Worm (Caenorhabditis elegans): ENCODE data around the gene cchl-1.

The cchl-1 gene

DNA sequence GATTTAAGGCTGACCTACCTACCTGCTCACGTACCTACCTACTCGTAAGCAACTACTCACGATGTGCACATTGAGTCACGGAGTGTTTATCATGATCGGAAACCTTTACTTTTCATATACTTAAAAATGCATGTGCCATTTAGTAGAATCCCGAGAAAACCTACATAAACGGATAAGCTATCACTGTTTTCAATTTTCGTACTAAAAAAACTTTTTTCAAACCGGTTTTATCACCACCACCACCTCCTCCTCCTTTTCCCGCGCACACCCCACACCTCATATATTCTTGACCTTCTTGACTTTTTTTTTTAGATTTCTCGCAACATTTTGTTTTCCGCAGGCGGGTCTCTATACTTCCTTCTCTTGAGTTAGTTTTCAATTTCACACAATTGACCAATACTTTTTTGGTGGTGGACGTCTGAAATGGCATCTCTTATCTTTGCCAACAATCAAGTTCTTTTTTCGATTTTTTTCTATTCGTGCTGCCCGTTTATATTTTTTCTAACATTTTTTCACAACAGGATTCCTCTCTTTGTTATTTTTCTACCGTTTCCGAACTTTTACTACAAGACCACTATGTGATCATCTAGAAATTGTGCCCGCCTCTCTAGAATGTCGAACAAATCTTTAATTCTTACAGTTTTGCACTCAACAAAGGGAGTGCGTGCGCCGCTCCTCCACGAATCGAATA lies 33.5 kb downstream of the cchl-1 start, which contains the start of gene srap-1:
Gene srap-1, plus strand, starts transcription at position 641 of the 691 bp plus-strand sequence.
- TF ChIP-seq mep-1 (tag; optimal IDR thresholded peaks at IDR 0.05) = no peak
- no peak for TF ChIP-seq M03D4.4 (tag; optimal IDR thresholded peaks at IDR 0.05)
- no peak for TF ChIP-seq pha-4 (tag; optimal IDR thresholded peaks at IDR 0.05)
- TF ChIP-seq unc-62 (GFP tag; optimal IDR thresholded peaks at IDR 0.05) = no peak
- TF ChIP-seq snpc-4 (tag; optimal IDR thresholded peaks at IDR 0.05) = no peak
- no peak for TF ChIP-seq hlh-1 (tag; optimal IDR thresholded peaks at IDR 0.05)
- no peak for TF ChIP-seq unc-39 (tag; optimal IDR thresholded peaks at IDR 0.05)
- no peak for TF ChIP-seq lsy-2 (tag; optimal IDR thresholded peaks at IDR 0.05)
- no peak for TF ChIP-seq sptf-1 (tag; optimal IDR thresholded peaks at IDR 0.05)
- no peak for TF ChIP-seq zip-8 (tag; optimal IDR thresholded peaks at IDR 0.05)
- no peak for TF ChIP-seq bed-3 (GFP tag; optimal IDR thresholded peaks at IDR 0.05)
- no peak for TF ChIP-seq drap-1 (GFP tag; optimal IDR thresholded peaks at IDR 0.05)
- no peak for TF ChIP-seq elt-3 (tag; optimal IDR thresholded peaks at IDR 0.05)
- TF ChIP-seq ham-2 (GFP tag; optimal IDR thresholded peaks at IDR 0.05) = no peak

DNA sequence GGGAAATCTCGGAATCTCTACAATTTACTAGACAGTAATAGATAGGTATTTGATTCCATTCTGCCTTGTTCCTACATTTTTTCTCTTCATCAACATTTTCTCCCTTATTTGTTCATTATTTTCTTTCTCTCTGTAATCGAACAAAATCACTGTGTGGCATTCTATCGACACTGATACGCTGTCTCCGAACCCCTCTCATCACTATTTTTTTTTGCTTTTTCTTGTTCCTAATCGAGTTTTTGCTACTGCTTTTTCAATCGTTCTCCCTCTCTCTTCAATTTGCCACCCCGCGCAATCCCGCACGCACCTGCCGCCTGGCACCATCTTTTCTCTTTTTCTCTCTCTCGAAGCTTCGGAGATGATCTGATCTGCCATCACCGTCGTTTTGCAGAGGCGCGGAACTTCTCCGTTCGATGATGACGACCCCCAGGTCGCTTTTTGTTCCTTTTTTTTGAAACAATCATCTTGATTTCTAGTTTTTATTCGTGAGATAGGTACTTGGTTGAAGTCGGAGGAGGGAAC lies 35.9 kb downstream of the cchl-1 start:
- TF ChIP-seq tbx-8 (GFP tag; optimal IDR thresholded peaks at IDR 0.05) (no peak), hlh-1 (tag; optimal IDR thresholded peaks at IDR 0.05) (no peak), sptf-1 (tag; optimal IDR thresholded peaks at IDR 0.05) (no peak), nhr-28 (tag; optimal IDR thresholded peaks at IDR 0.05) (no peak), ceh-39 (tag; optimal IDR thresholded peaks at IDR 0.05) (no peak)

DNA sequence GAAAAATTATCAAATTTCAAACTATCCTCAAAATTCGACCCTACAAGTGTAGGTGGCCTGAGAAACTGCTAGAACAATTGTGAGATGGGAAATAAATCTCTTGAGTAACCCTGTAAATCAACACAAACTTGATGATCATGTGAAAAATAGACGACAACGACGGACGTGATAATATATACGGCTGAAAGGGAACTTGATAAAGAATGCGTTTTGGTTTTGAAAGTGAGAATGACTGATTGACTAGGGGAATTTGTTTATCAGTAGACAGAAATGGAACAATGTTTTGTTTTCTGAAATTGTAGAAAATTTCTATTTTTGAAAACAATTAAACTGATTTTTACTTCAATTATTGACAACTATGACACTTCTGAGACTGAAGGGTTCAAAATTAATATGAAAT lies 42.7 kb downstream of the cchl-1 start:
- TF ChIP-seq ces-1 (GFP tag; optimal IDR thresholded peaks at IDR 0.05) (no peak), cnd-1 (tag; optimal IDR thresholded peaks at IDR 0.05) (no peak), zip-8 (tag; optimal IDR thresholded peaks at IDR 0.05) (no peak), elt-3 (tag; optimal IDR thresholded peaks at IDR 0.05) (no peak), ham-2 (GFP tag; optimal IDR thresholded peaks at IDR 0.05) (no peak), snpc-4 (tag; optimal IDR thresholded peaks at IDR 0.05) (no peak), blmp-1 (tag; optimal IDR thresholded peaks at IDR 0.05) (no peak), unc-120 (tag; optimal IDR thresholded peaks at IDR 0.05; ENCODE audit: poor library complexity, severe bottlenecking) (no peak), ceh-83 (GFP tag; optimal IDR thresholded peaks at IDR 0.05) (no peak), sem-2 (GFP tag; optimal IDR thresholded peaks at IDR 0.05) (no peak), drap-1 (GFP tag; optimal IDR thresholded peaks at IDR 0.05) (no peak), lsy-2 (tag; optimal IDR thresholded peaks at IDR 0.05) (no peak), ceh-43 (GFP tag; optimal IDR thresholded peaks at IDR 0.05) (no peak), mls-2 (tag; optimal IDR thresholded peaks at IDR 0.05) (no peak), sptf-1 (tag; optimal IDR thresholded peaks at IDR 0.05) (no peak), nhr-76 (tag; optimal IDR thresholded peaks at IDR 0.05) (no peak), ceh-39 (tag; optimal IDR thresholded peaks at IDR 0.05) (no peak), elt-1 (tag; optimal IDR thresholded peaks at IDR 0.05; ENCODE audit: borderline replicate concordance, insufficient read depth) (no peak), nhr-12 (tag; optimal IDR thresholded peaks at IDR 0.05) (no peak)

DNA sequence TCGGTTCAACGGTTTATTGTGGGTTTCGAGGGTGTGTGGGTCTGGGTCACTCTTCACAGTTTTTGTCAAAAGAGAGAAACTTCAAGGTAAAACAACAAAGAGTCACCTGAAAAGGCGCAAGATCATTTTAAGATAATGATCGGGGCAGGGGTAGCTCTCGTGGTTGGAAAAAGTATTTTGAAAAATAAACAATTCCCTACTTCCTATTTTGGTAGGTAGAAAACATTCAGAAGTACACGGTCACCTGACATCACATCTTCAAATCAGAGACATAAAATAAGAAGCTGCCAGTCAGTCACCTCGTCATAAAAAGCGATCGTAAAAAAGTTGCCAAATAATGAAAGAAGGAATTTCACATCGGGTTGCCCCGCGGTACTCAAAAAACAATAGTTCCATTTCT lies 43.7 kb downstream of the cchl-1 start:
- no peak for TF ChIP-seq ceh-39 (tag; optimal IDR thresholded peaks at IDR 0.05)
- no peak for TF ChIP-seq zip-8 (tag; optimal IDR thresholded peaks at IDR 0.05)
- no peak for TF ChIP-seq sptf-1 (tag; optimal IDR thresholded peaks at IDR 0.05)
- TF ChIP-seq mep-1 (tag; optimal IDR thresholded peaks at IDR 0.05) = no peak
- TF ChIP-seq unc-39 (tag; optimal IDR thresholded peaks at IDR 0.05) = no peak
- no peak for TF ChIP-seq blmp-1 (tag; optimal IDR thresholded peaks at IDR 0.05)
- no peak for TF ChIP-seq drap-1 (GFP tag; optimal IDR thresholded peaks at IDR 0.05)
- TF ChIP-seq ces-1 (GFP tag; optimal IDR thresholded peaks at IDR 0.05) = no peak
- no peak for TF ChIP-seq ceh-43 (GFP tag; optimal IDR thresholded peaks at IDR 0.05)
- TF ChIP-seq lsy-2 (tag; optimal IDR thresholded peaks at IDR 0.05) = no peak
- TF ChIP-seq flh-1 (GFP tag; optimal IDR thresholded peaks at IDR 0.05) = no peak
- no peak for TF ChIP-seq tbx-8 (GFP tag; optimal IDR thresholded peaks at IDR 0.05)

DNA sequence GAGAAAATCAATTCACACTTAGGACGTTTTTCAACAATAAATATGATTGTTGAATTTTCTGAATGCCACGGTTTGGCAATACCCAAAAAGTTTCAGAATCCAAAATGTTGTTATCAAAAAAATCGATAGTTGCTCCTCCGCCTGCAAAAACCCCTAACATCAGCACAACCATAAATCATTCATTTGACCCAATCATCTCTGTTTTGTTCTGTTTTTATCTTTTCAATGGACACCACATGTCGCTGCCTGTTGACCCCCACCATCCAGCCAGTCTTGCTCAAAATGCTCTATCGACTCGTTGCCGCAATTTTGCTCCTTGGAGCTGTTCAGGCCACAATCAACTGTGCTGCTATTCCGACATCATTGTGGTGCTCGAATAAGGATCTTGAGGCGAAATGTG lies 48.2 kb downstream of the cchl-1 start, which contains the start of gene F37H8.5:
Gene F37H8.5, plus strand, starts transcription at position 181 of the 400 bp plus-strand sequence.
- TF ChIP-seq sem-2 (GFP tag; optimal IDR thresholded peaks at IDR 0.05) (no peak), hlh-1 (tag; optimal IDR thresholded peaks at IDR 0.05) (peak; percentile 68), unc-62 (GFP tag; optimal IDR thresholded peaks at IDR 0.05) (peak; percentile 13)

All from whole organism, mixed stage, embryonic.